Worm (Caenorhabditis elegans) whole organism, L2 larva: ENCODE results near the gene fmo-3.
A peak's percentile ranks its signal among the peaks of the same experiment; 100 is the strongest.

Experiments used
- nhr-11 ChIP-seq: fragments of 150-350 bp; optimal IDR thresholded peaks from 2 replicates; lab custom pipeline; 2014; ENCODE audit warnings: missing biosample characterization, missing genetic modification characterization
- sma-9 ChIP-seq, 2 experiments: fragments of 150-350 bp in 1 of 2; sonication (generic microtip) in 1 of 2; optimal IDR thresholded peaks; 2 replicates each; lab custom pipeline; 2014 to 2016; ENCODE audit warnings: missing genetic modification characterization in 2 of 2, mild to moderate bottlenecking in 1 of 2, missing biosample characterization in 1 of 2, missing compliant biosample characterization in 1 of 2, missing genetic modification reagents in 1 of 2, moderate library complexity in 1 of 2

DNA sequence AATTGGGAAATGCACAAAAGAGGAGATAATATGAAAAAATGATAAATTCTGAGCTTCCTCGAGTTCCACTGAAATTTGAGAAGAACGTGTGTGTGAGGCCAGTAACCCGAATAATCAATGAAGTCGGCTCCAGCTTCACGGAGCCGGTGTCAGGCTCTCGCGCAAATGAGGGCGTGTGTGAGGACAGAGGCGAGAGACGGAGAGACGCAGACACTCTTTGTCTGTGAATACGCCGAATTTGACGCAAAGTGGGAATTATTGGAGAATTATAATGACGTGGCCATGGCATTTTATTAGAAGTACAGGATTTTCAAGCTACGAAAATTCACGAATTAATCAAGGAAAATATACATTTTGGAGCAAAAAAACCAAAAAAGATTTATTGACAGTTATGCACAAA, 45.4 kb downstream of the fmo-3 start:
- TF ChIP-seq sma-9 (GFP tag; optimal IDR thresholded peaks at IDR 0.05; lab: Kevin White, UChicago) (peak; percentile 20), sma-9 (tag; optimal IDR thresholded peaks at IDR 0.05; lab: Kevin White, UChicago) (no peak), nhr-11 (tag; lab: Kevin White, UChicago) (no peak)
